Worm (Caenorhabditis elegans) whole organism, young adult: ENCODE data around the gene fbxa-67.

Experiments used
- B0019.2 ChIP-seq: fragments of 200-800 bp; sonication (Bioruptor generic); conservative IDR thresholded peaks from 2 replicates; pipeline ENCODE4 v1.3.6; 2022; ENCODE audit warnings: missing genetic modification reagents, missing genetic modification characterization, missing compliant biosample characterization
- B0336.3 ChIP-seq: fragments of 200-800 bp; sonication (Bioruptor generic); IDR thresholded peaks from 2 replicates; pipeline ENCODE4 v1.3.6; 2022; ENCODE audit warnings: missing genetic modification characterization, missing compliant biosample characterization
- D2030.7 ChIP-seq: fragments of 200-800 bp; sonication (Bioruptor generic); IDR thresholded peaks from 2 replicates; pipeline ENCODE4 v1.3.6; 2022; ENCODE audit warnings: missing genetic modification reagents, missing genetic modification characterization, missing compliant biosample characterization
- F10E7.11 ChIP-seq: sonication (generic microtip); optimal IDR thresholded peaks from 2 replicates; lab custom pipeline; 2017; ENCODE audit warnings: mild to moderate bottlenecking, missing genetic modification characterization, moderate library complexity, missing compliant biosample characterization
- F22D6.2 ChIP-seq: sonication (generic microtip); optimal IDR thresholded peaks from 2 replicates; lab custom pipeline; 2016; ENCODE audit warnings: mild to moderate bottlenecking, missing genetic modification characterization, missing compliant biosample characterization
- F23B12.7 ChIP-seq: sonication (generic microtip); optimal IDR thresholded peaks from 2 replicates; lab custom pipeline; 2017; ENCODE audit warnings: missing genetic modification characterization, mild to moderate bottlenecking, missing compliant biosample characterization, antibody characterized with exemption, moderate library complexity; ENCODE audit not compliant: insufficient read depth
- F37B4.10 ChIP-seq: fragments of 200-800 bp; sonication (Bioruptor generic); IDR thresholded peaks from 2 replicates; pipeline ENCODE4 v1.3.6; 2022; ENCODE audit warnings: missing genetic modification characterization, missing compliant biosample characterization
- F39B2.1 ChIP-seq: fragments of 200-800 bp; sonication (Bioruptor generic); IDR thresholded peaks from 2 replicates; pipeline ENCODE4 v1.3.6; 2022; ENCODE audit warnings: missing genetic modification reagents, missing genetic modification characterization, missing compliant biosample characterization
- F49E8.2 ChIP-seq: sonication (generic microtip); optimal IDR thresholded peaks from 3 replicates; lab custom pipeline; 2017; ENCODE audit warnings: missing genetic modification characterization, mild to moderate bottlenecking, missing compliant biosample characterization, antibody characterized with exemption, moderate library complexity; ENCODE audit not compliant: insufficient read depth
- F52B5.7 ChIP-seq: sonication (generic microtip); optimal IDR thresholded peaks from 2 replicates; lab custom pipeline; 2016; ENCODE audit warnings: mild to moderate bottlenecking, missing genetic modification characterization, missing compliant biosample characterization
- F57C9.4 ChIP-seq: sonication (generic microtip); optimal IDR thresholded peaks from 2 replicates; lab custom pipeline; 2017; ENCODE audit warnings: mild to moderate bottlenecking, missing genetic modification characterization, missing compliant biosample characterization
- T26A5.8 ChIP-seq: sonication (generic microtip); optimal IDR thresholded peaks from 2 replicates; lab custom pipeline; 2016; ENCODE audit warnings: missing genetic modification characterization, missing compliant biosample characterization
- Y53G8AR.9 ChIP-seq: fragments of 200-800 bp; sonication (Bioruptor generic); conservative IDR thresholded peaks from 2 replicates; pipeline ENCODE4 v1.3.6; 2022; ENCODE audit warnings: missing genetic modification reagents, missing genetic modification characterization, missing compliant biosample characterization
- Y56A3A.18 ChIP-seq: fragments of 200-800 bp; sonication (Bioruptor generic); IDR thresholded peaks from 2 replicates; pipeline ENCODE4 v1.3.6; 2022; ENCODE audit warnings: missing genetic modification reagents, missing genetic modification characterization, missing compliant biosample characterization
- akir-1 ChIP-seq: fragments of 200-800 bp; sonication (Bioruptor generic); optimal IDR thresholded peaks from 2 replicates; lab custom pipeline; 2018; ENCODE audit warnings: mild to moderate bottlenecking, missing genetic modification characterization, moderate library complexity, missing compliant biosample characterization
- aptf-3 ChIP-seq: fragments of 200-800 bp; sonication (Bioruptor generic); IDR thresholded peaks from 2 replicates; pipeline ENCODE4 v1.3.6; 2022; ENCODE audit warnings: missing genetic modification characterization, missing compliant biosample characterization
- attf-5 ChIP-seq: fragments of 200-800 bp; sonication (Bioruptor generic); optimal IDR thresholded peaks from 2 replicates; lab custom pipeline; 2018; ENCODE audit warnings: mild to moderate bottlenecking, missing genetic modification characterization, missing compliant biosample characterization
- bed-2 ChIP-seq: fragments of 200-800 bp; sonication (Bioruptor generic); IDR thresholded peaks from 2 replicates; pipeline ENCODE4 v1.3.6; 2022; ENCODE audit warnings: missing genetic modification reagents, missing genetic modification characterization, missing compliant biosample characterization
- ccch-3 ChIP-seq: fragments of 200-800 bp; sonication (Bioruptor generic); optimal IDR thresholded peaks from 2 replicates; lab custom pipeline; 2018; ENCODE audit warnings: mild to moderate bottlenecking, missing genetic modification characterization, missing compliant biosample characterization
- cebp-2 ChIP-seq: fragments of 200-800 bp; sonication (Bioruptor generic); IDR thresholded peaks from 2 replicates; pipeline ENCODE4 v1.3.6; 2022; ENCODE audit warnings: missing genetic modification characterization, missing compliant biosample characterization
- ceh-100 ChIP-seq: fragments of 200-800 bp; sonication (Bioruptor generic); IDR thresholded peaks from 2 replicates; pipeline ENCODE4 v1.3.6; 2022; ENCODE audit warnings: missing genetic modification reagents, missing genetic modification characterization, missing compliant biosample characterization
- ceh-40 ChIP-seq: fragments of 200-800 bp; sonication (Bioruptor generic); IDR thresholded peaks from 2 replicates; pipeline ENCODE4 v1.3.6; 2022; ENCODE audit warnings: missing genetic modification characterization, missing compliant biosample characterization
- chd-7 ChIP-seq: sonication (generic microtip); optimal IDR thresholded peaks from 2 replicates; lab custom pipeline; 2016; ENCODE audit warnings: mild to moderate bottlenecking, missing genetic modification characterization, moderate library complexity, missing compliant biosample characterization
- dpff-1 ChIP-seq: sonication (generic microtip); optimal IDR thresholded peaks from 2 replicates; lab custom pipeline; 2017; ENCODE audit warnings: mild to moderate bottlenecking, missing genetic modification characterization, missing compliant biosample characterization
- egrh-3 ChIP-seq: fragments of 200-800 bp; sonication (Bioruptor generic); IDR thresholded peaks from 2 replicates; pipeline ENCODE4 v1.3.6; 2022; ENCODE audit warnings: missing genetic modification reagents, missing genetic modification characterization, missing compliant biosample characterization
- ekl-4 ChIP-seq: fragments of 200-800 bp; sonication (Bioruptor generic); IDR thresholded peaks from 2 replicates; pipeline ENCODE4 v1.3.6; 2022; ENCODE audit warnings: missing genetic modification reagents, missing genetic modification characterization, missing compliant biosample characterization
- ets-4 ChIP-seq: fragments of 200-800 bp; sonication (Bioruptor generic); optimal IDR thresholded peaks from 2 replicates; lab custom pipeline; 2018; ENCODE audit warnings: mild to moderate bottlenecking, missing genetic modification characterization, missing compliant biosample characterization
- fkh-3 ChIP-seq: sonication (generic microtip); optimal IDR thresholded peaks from 2 replicates; lab custom pipeline; 2016; ENCODE audit warnings: mild to moderate bottlenecking, missing genetic modification characterization, missing compliant biosample characterization
- let-607 ChIP-seq, 2 experiments: fragments of 200-800 bp in 1 of 2; sonication (Bioruptor generic) in 1 of 2; sonication (generic microtip) in 1 of 2; optimal IDR thresholded peaks; 2 replicates each; lab custom pipeline; 2016 to 2018; ENCODE audit warnings: mild to moderate bottlenecking in 2 of 2, missing compliant biosample characterization in 2 of 2, missing genetic modification characterization in 2 of 2, moderate library complexity in 2 of 2, missing genotype in 1 of 2
- lir-1 ChIP-seq: fragments of 200-800 bp; sonication (Bioruptor generic); conservative IDR thresholded peaks from 2 replicates; pipeline ENCODE4 v1.3.6; 2022; ENCODE audit warnings: missing genetic modification reagents, missing genetic modification characterization, missing compliant biosample characterization
- lsl-1 ChIP-seq: fragments of 200-800 bp; sonication (Bioruptor generic); optimal IDR thresholded peaks from 2 replicates; lab custom pipeline; 2018; ENCODE audit warnings: mild to moderate bottlenecking, missing genetic modification characterization, moderate library complexity, missing compliant biosample characterization
- lsy-27 ChIP-seq: sonication (generic microtip); optimal IDR thresholded peaks from 2 replicates; lab custom pipeline; 2017; ENCODE audit warnings: missing genetic modification characterization, mild to moderate bottlenecking, missing compliant biosample characterization, antibody characterized with exemption, missing genotype, borderline replicate concordance; ENCODE audit not compliant: insufficient read depth
- madf-6 ChIP-seq: fragments of 200-800 bp; sonication (Bioruptor generic); IDR thresholded peaks from 2 replicates; pipeline ENCODE4 v1.3.6; 2022; ENCODE audit warnings: missing genetic modification reagents, missing genetic modification characterization, missing compliant biosample characterization
- mel-28 ChIP-seq: sonication (generic microtip); optimal IDR thresholded peaks from 2 replicates; lab custom pipeline; 2016; ENCODE audit warnings: borderline replicate concordance, mild to moderate bottlenecking, missing genetic modification characterization, missing compliant biosample characterization
- mes-4 ChIP-seq: sonication (generic microtip); optimal IDR thresholded peaks from 2 replicates; lab custom pipeline; 2016; ENCODE audit warnings: missing genotype, missing genetic modification characterization, missing compliant biosample characterization
- nfyb-1 ChIP-seq: fragments of 200-800 bp; sonication (Bioruptor generic); IDR thresholded peaks from 2 replicates; pipeline ENCODE4 v1.3.6; 2022; ENCODE audit warnings: missing genetic modification reagents, missing genetic modification characterization, missing compliant biosample characterization
- nhr-120 ChIP-seq: fragments of 200-800 bp; sonication (Bioruptor generic); IDR thresholded peaks from 2 replicates; pipeline ENCODE4 v1.3.6; 2022; ENCODE audit warnings: missing genetic modification characterization, missing compliant biosample characterization
- rcor-1 ChIP-seq: fragments of 200-800 bp; sonication (Bioruptor generic); IDR thresholded peaks from 2 replicates; pipeline ENCODE4 v1.3.6; 2022; ENCODE audit warnings: missing genetic modification reagents, missing genetic modification characterization, missing compliant biosample characterization
- sea-2 ChIP-seq: fragments of 200-800 bp; sonication (Bioruptor generic); IDR thresholded peaks from 2 replicates; pipeline ENCODE4 v1.3.6; 2022; ENCODE audit warnings: missing genetic modification characterization, missing compliant biosample characterization
- snpc-4 ChIP-seq, 5 experiments: fragments of 150-350 bp in 1 of 5; sonication (generic microtip) in 4 of 5; optimal IDR thresholded peaks; 2 replicates each; lab custom pipeline; 2014 to 2018; ENCODE audit warnings: missing genetic modification characterization in 5 of 5, missing biosample characterization in 3 of 5, antibody characterized with exemption in 2 of 5, mild to moderate bottlenecking in 2 of 5, missing compliant biosample characterization in 2 of 5, missing genotype in 2 of 5, moderate library complexity in 2 of 5, missing genetic modification reagents in 1 of 5
- somi-1 ChIP-seq: fragments of 200-800 bp; sonication (Bioruptor generic); optimal IDR thresholded peaks from 2 replicates; lab custom pipeline; 2018; ENCODE audit warnings: mild to moderate bottlenecking, missing genetic modification characterization, missing compliant biosample characterization
- tbp1 ChIP-seq: fragments of 200-800 bp; sonication (Bioruptor generic); optimal IDR thresholded peaks from 2 replicates; lab custom pipeline; 2018; ENCODE audit warnings: mild to moderate bottlenecking, missing genetic modification characterization, missing compliant biosample characterization
- tlf-1 ChIP-seq: fragments of 200-800 bp; sonication (Bioruptor generic); optimal IDR thresholded peaks from 2 replicates; lab custom pipeline; 2018; ENCODE audit warnings: mild to moderate bottlenecking, missing genetic modification characterization, missing compliant biosample characterization
- unc-130 ChIP-seq: sonication (generic microtip); optimal IDR thresholded peaks from 2 replicates; lab custom pipeline; 2016; ENCODE audit warnings: missing genetic modification reagents, missing genetic modification characterization, missing compliant biosample characterization
- zfh-2 ChIP-seq: fragments of 200-800 bp; sonication (Bioruptor generic); conservative IDR thresholded peaks from 2 replicates; pipeline ENCODE4 v1.3.6; 2022; ENCODE audit warnings: missing genetic modification reagents, missing genetic modification characterization, missing compliant biosample characterization
- zim-3 ChIP-seq: sonication (generic microtip); optimal IDR thresholded peaks from 2 replicates; lab custom pipeline; 2017; ENCODE audit warnings: mild to moderate bottlenecking, missing genetic modification characterization, moderate library complexity, missing compliant biosample characterization
- ztf-25 ChIP-seq: fragments of 200-800 bp; sonication (Bioruptor generic); IDR thresholded peaks from 2 replicates; pipeline ENCODE4 v1.3.6; 2022; ENCODE audit warnings: missing genetic modification reagents, missing genetic modification characterization, missing compliant biosample characterization
- ztf-26 ChIP-seq: sonication (generic microtip); optimal IDR thresholded peaks from 2 replicates; lab custom pipeline; 2017; ENCODE audit warnings: missing genetic modification characterization, missing compliant biosample characterization
- ztf-6 ChIP-seq: fragments of 200-800 bp; sonication (Bioruptor generic); IDR thresholded peaks from 2 replicates; pipeline ENCODE4 v1.3.6; 2022; ENCODE audit warnings: missing genetic modification reagents, missing genetic modification characterization, missing compliant biosample characterization

The fbxa-67 gene

ce11 chrIII:909540-909939, 40.9 kb downstream of the fbxa-67 start, which contains the start of gene crls-1 (continued):
- TF ChIP-seq B0019.2 (GFP tag; lab: Robert Waterston, UW) (no peak), nfyb-1 (GFP tag; lab: Robert Waterston, UW) (0 out of 2 replicates have a peak, but pooled peaks have one; percentile 37), zim-3 (tag; lab: Kevin White, UChicago) (no peak), ekl-4 (GFP tag; lab: Robert Waterston, UW) (peak; percentile 58; the same call in 1 of the 2 replicates), akir-1 (GFP tag; lab: Kevin White, UChicago) (no peak), lsy-27 (tag; lab: Kevin White, UChicago) (no peak), F39B2.1 (GFP tag; lab: Robert Waterston, UW) (no peak), ceh-100 (GFP tag; lab: Robert Waterston, UW) (no peak), egrh-3 (GFP tag; lab: Robert Waterston, UW) (no peak), F49E8.2 (tag; lab: Kevin White, UChicago) (no peak), ztf-26 (tag; lab: Kevin White, UChicago) (no peak), tlf-1 (peak; percentile 16), nhr-120 (GFP tag; lab: Robert Waterston, UW) (no peak), lir-1 (GFP tag; lab: Robert Waterston, UW) (no peak), cebp-2 (GFP tag; lab: Robert Waterston, UW) (no peak), bed-2 (no peak), F52B5.7 (peak; percentile 26), D2030.7 (GFP tag; lab: Robert Waterston, UW) (peak; percentile 14; the same call in 1 of the 2 replicates), let-607 (tag; optimal IDR thresholded peaks at IDR 0.05; lab: Kevin White, UChicago) (no peak), ztf-6 (GFP tag; lab: Robert Waterston, UW) (no peak), rcor-1 (GFP tag; lab: Robert Waterston, UW) (no peak), dpff-1 (tag; lab: Kevin White, UChicago) (no peak), ztf-25 (GFP tag; lab: Robert Waterston, UW) (no peak), T26A5.8 (tag; lab: Kevin White, UChicago) (no peak), ccch-3 (GFP tag; lab: Kevin White, UChicago) (no peak), attf-5 (GFP tag; lab: Kevin White, UChicago) (no peak), F10E7.11 (tag; lab: Kevin White, UChicago) (no peak), F37B4.10 (GFP tag; lab: Robert Waterston, UW) (no peak), madf-6 (GFP tag; lab: Robert Waterston, UW) (peak; percentile 14; the same call in 1 of the 2 replicates), mes-4 (no peak), ets-4 (no peak), B0336.3 (GFP tag; lab: Robert Waterston, UW) (0 out of 2 replicates have a peak, but pooled peaks have one; percentile 30), F23B12.7 (tag; lab: Kevin White, UChicago) (no peak), lsl-1 (GFP tag; lab: Kevin White, UChicago) (no peak), snpc-4 (GFP tag; optimal IDR thresholded peaks at IDR 0.05; lab: Kevin White, UChicago) (no peak), snpc-4 (tag; optimal IDR thresholded peaks at IDR 0.05; lab: Kevin White, UChicago) (no peak), Y56A3A.18 (GFP tag; lab: Robert Waterston, UW) (no peak), sea-2 (GFP tag; lab: Robert Waterston, UW) (no peak), zfh-2 (GFP tag; lab: Robert Waterston, UW) (no peak), Y53G8AR.9 (GFP tag; lab: Robert Waterston, UW) (peak; percentile 53; the same call in 1 of the 2 replicates), somi-1 (no peak), mel-28 (tag; lab: Kevin White, UChicago) (no peak), F57C9.4 (tag; lab: Kevin White, UChicago) (no peak), tbp1 (GFP tag; lab: Kevin White, UChicago) (no peak), chd-7 (peak; percentile 25), fkh-3 (tag; lab: Kevin White, UChicago) (no peak), ceh-40 (no peak), aptf-3 (GFP tag; lab: Robert Waterston, UW) (no peak), unc-130 (GFP tag; lab: Kevin White, UChicago) (no peak), F22D6.2 (tag; lab: Kevin White, UChicago) (no peak)
